Worm (Caenorhabditis elegans): ENCODE results near the gene C25H3.7.

ce11 chrII:5636826-5637225, 31.9 kb downstream of the C25H3.7 start, which contains the start of gene F59E12.8:
- TF ChIP-seq ces-1 (GFP tag; optimal IDR thresholded peaks at IDR 0.05) (no peak), sptf-1 (tag; optimal IDR thresholded peaks at IDR 0.05) (no peak), lsy-2 (tag; optimal IDR thresholded peaks at IDR 0.05) (no peak), unc-39 (tag; optimal IDR thresholded peaks at IDR 0.05) (no peak), unc-62 (GFP tag; optimal IDR thresholded peaks at IDR 0.05) (no peak)

Data from whole organism, mixed stage, embryonic.